Fruit fly (Drosophila melanogaster): Measurements from ENCODE around the gene CG12081.

CG12081 gene

dm6 chrX:8622419-8622818, 33.8 kb downstream of the CG12081 start:
- TF ChIP-seq CG8478 (optimal IDR thresholded peaks at IDR 0.05) = no peak
- TF ChIP-seq CTCF (optimal IDR thresholded peaks at IDR 0.05) = no peak

DNA sequence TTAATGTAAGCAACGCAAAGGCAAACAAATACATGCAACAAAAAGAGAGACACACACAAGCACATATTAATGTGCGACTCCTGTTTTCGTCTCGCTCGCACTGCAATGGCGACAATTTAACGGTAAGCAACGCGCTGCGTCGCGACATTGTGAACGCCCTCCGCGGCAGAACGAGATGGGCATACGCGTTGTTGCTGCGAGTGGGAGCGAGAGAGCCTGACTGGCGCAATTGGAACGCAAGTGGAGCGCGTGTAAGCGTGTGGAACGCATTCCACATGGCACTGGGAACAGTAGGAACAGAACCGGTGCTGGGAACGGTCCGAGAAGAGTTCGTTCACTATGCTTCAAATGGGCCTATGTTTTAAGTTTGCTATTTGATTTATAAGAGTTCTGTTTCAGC, 36.3 kb downstream of the CG12081 start:
- TF ChIP-seq CG8478 (optimal IDR thresholded peaks at IDR 0.05) (no peak), CTCF (optimal IDR thresholded peaks at IDR 0.05) (peak; percentile 38 to 40)

- TF ChIP-seq CTCF (optimal IDR thresholded peaks at IDR 0.05) (no peak), CG8478 (optimal IDR thresholded peaks at IDR 0.05) (no peak)
Measured at dm6 chrX:8627171-8627570, 38.6 kb downstream of the CG12081 start.

- TF ChIP-seq CG8478 (optimal IDR thresholded peaks at IDR 0.05) (no peak), CTCF (optimal IDR thresholded peaks at IDR 0.05) (no peak)
Measured at dm6 chrX:8634789-8635188, 46.2 kb downstream of the CG12081 start.

DNA sequence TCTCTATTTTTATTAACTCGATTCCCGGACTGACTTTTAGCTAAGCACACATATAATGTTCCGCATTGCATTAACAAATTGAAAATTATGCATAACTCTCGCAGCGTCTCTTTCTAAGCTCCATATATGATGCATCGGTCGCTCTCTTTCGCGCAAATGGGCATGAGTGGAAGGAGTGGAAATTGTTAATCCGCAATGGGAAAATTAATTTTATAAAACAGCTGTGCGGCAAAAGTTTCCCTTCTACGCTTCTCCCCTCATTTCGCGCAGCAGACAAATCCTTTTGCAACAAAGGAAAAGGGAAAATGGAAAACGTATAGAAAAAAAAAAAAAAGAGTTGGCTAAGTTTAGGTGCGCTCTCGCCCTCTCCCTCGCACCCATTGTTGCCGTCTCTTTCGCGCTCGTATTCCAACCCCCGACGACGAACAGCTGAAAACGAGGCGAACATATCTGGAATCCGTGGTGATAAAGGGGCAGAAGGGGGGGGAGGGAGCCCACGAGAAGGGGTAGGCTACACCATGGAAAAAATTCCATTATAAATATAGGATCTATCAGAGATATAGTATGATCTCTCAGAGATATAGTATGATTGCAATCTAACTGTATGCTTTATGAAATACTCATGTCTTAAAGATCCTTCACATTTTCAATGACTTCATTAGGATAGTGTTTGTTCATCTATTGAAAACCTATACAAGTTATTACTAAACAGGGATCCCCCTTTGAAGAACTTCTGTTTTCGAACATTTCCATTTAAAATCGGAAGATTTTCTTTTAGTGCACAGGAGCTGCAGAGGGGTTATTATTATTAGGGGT, 47.7 kb downstream of the CG12081 start:
- TF ChIP-seq CTCF (optimal IDR thresholded peaks at IDR 0.05) = no peak
- TF ChIP-seq CG8478 (optimal IDR thresholded peaks at IDR 0.05) = no peak

dm6 chrX:8637013-8637412, 48.4 kb downstream of the CG12081 start:
- TF ChIP-seq CG8478 (optimal IDR thresholded peaks at IDR 0.05) (no peak), CTCF (optimal IDR thresholded peaks at IDR 0.05) (no peak)
